Worm (Caenorhabditis elegans) whole organism, midembryonic: ENCODE measurements around the gene ZC178.2.
"Not testable (repeated sequence)": the region's sequence is repeated elsewhere in the genome, so short reads cannot be mapped to it uniquely, and the experiment has no call there.

ENCODE experiments used
- T22C8.4 ChIP-seq: fragments of 200-800 bp; sonication (Bioruptor generic); IDR thresholded peaks from 2 replicates; pipeline ENCODE4 v1.3.6; 2022; ENCODE audit warnings: missing genetic modification characterization, missing compliant biosample characterization
- cog-1 ChIP-seq: sonication (generic microtip); optimal IDR thresholded peaks from 2 replicates; lab custom pipeline; 2016; ENCODE audit warnings: missing genetic modification characterization, missing compliant biosample characterization
- flt-1 ChIP-seq: fragments of 200-800 bp; sonication (Bioruptor generic); IDR thresholded peaks from 2 replicates; pipeline ENCODE4 v1.3.6; 2022; ENCODE audit warnings: missing genetic modification characterization, missing compliant biosample characterization
- klf-2 ChIP-seq: fragments of 200-800 bp; sonication (Bioruptor generic); conservative IDR thresholded peaks from 2 replicates; pipeline ENCODE4 v1.3.6; 2022; ENCODE audit warnings: missing genetic modification reagents, missing genetic modification characterization, missing compliant biosample characterization
- med-1 ChIP-seq: sonication (generic microtip); optimal IDR thresholded peaks from 2 replicates; lab custom pipeline; 2017; ENCODE audit warnings: missing genetic modification characterization, mild to moderate bottlenecking, missing compliant biosample characterization, antibody characterized with exemption, missing genetic modification reagents; ENCODE audit not compliant: insufficient read depth
- ref-1 ChIP-seq: fragments of 200-800 bp; sonication (Bioruptor generic); conservative IDR thresholded peaks from 2 replicates; pipeline ENCODE4 v1.3.6; 2022; ENCODE audit warnings: missing genetic modification reagents, missing genetic modification characterization, missing compliant biosample characterization
- tab-1 ChIP-seq: fragments of 200-800 bp; sonication (Bioruptor generic); IDR thresholded peaks from 2 replicates; pipeline ENCODE4 v1.3.6; 2022; ENCODE audit warnings: missing genetic modification characterization, missing compliant biosample characterization
- ztf-23 ChIP-seq: fragments of 200-800 bp; sonication (Bioruptor generic); IDR thresholded peaks from 2 replicates; pipeline ENCODE4 v1.3.6; 2022; ENCODE audit warnings: missing genetic modification reagents, missing genetic modification characterization, missing compliant biosample characterization
- ztf-29 ChIP-seq: fragments of 200-800 bp; sonication (Bioruptor generic); IDR thresholded peaks from 2 replicates; pipeline ENCODE4 v1.3.6; 2022; ENCODE audit warnings: missing genetic modification reagents, missing genetic modification characterization, missing compliant biosample characterization

The ZC178.2 gene

ce11 chrV:8730991-8731390 is 19.2 kb upstream of the ZC178.2 start:
- TF ChIP-seq ztf-29 (no peak), ref-1 (GFP tag; lab: Robert Waterston, UW) (no peak), T22C8.4 (GFP tag; lab: Robert Waterston, UW) (no peak), klf-2 (GFP tag; lab: Robert Waterston, UW) (no peak), med-1 (no peak), tab-1 (GFP tag; lab: Robert Waterston, UW) (no peak), flt-1 (GFP tag; lab: Robert Waterston, UW) (no peak), ztf-23 (GFP tag; lab: Robert Waterston, UW) (no peak)

DNA sequence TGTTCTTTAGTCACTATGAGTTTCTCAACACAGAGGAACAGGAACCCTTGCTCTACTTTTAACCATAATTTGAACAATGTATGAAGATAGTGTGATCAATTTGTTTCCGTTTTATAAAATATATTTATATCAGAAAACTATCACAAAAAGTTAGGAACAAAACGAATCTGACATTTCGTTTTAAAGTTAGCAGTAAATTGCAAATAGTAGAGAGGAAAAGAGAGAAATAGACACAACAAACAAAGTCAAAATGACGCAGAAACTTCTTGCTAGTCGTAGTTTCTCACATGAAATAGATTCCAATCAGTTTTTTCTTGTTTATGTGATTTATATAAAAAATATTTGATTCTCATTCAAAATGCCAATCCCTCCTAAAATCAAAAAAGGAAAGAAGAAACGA is 17.3 kb upstream of the ZC178.2 start, which contains the start of gene ZC196.5:
Gene ZC196.5, plus strand, starts transcription at position 301 of the 400 bp plus-strand sequence.
- TF ChIP-seq T22C8.4 (GFP tag; lab: Robert Waterston, UW) = no peak
- no peak for TF ChIP-seq ztf-29
- TF ChIP-seq med-1 = no peak

DNA sequence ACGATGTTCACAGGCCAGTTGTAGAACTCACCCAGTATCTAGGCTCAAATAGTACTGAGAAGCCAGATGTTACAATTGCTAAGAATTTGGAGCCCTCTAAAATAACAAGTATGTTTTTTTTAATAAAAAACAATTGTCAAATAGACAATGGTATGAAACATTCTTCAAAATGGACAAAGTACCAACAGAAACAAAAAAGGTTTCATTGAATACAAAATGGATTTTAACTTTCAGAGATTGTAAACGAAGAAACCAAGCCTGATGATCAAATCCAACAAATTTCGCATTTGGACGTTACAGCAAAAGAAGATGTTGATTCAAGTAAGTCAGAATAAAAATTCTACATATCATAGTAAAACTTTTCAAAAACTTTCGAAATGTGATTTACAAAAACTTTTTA is 15.3 kb upstream of the ZC178.2 start, which contains the start of gene ZC196.9:
Gene ZC196.9, minus strand, starts transcription at position 101 of the 400 bp plus-strand sequence.
- TF ChIP-seq flt-1 (GFP tag; lab: Robert Waterston, UW) (no peak), klf-2 (GFP tag; lab: Robert Waterston, UW) (no peak), ref-1 (GFP tag; lab: Robert Waterston, UW) (no peak), ztf-29 (no peak), T22C8.4 (GFP tag; lab: Robert Waterston, UW) (no peak)

ce11 chrV:8726228-8726627 is 14.4 kb upstream of the ZC178.2 start, which contains the start of gene droe-8:
TSS of gene droe-8 (plus strand) at chrV:8726528.
- TF ChIP-seq med-1; ref-1 (GFP tag; lab: Robert Waterston, UW); cog-1: not testable (repeated sequence)

DNA sequence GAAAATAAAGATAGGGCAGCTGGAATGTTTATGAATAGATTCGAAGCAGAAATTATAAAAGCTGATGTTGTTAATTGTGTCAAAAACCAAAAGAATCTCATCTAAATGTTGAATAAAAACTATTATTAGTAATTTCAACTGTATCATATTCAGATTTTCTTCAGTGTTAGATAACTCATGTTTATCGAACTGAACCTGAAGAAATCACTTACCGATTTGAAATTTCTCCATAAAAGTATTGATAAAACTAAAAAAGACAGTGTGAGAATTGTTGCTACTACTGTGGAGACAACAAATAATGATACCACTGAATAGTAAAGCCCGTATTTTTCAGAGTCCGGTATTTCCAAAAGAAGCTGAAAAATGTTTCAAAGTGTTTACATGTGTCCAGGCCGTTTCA is 10.3 kb upstream of the ZC178.2 start, which contains the start of gene ZC196.8:
Gene ZC196.8, minus strand, starts transcription at position 101 of the 400 bp plus-strand sequence.
- TF ChIP-seq flt-1, klf-2, ref-1 (GFP tag; lab: Robert Waterston, UW): not testable (repeated sequence)

- TF ChIP-seq T22C8.4 (GFP tag; lab: Robert Waterston, UW) = no peak
- TF ChIP-seq cog-1 = no peak
- TF ChIP-seq ztf-23 (GFP tag; lab: Robert Waterston, UW) = no peak
- TF ChIP-seq med-1 = no peak
- TF ChIP-seq tab-1 (GFP tag; lab: Robert Waterston, UW) = no peak
- no peak for TF ChIP-seq klf-2 (GFP tag; lab: Robert Waterston, UW)
- TF ChIP-seq flt-1 (GFP tag; lab: Robert Waterston, UW) = no peak
- TF ChIP-seq ref-1 (GFP tag; lab: Robert Waterston, UW) = no peak
- TF ChIP-seq ztf-29 = no peak
These were observed 6.6 kb upstream of the ZC178.2 start for ce11 chrV:8718399-8718798.

ce11 chrV:8716175-8716574 is 4.4 kb upstream of the ZC178.2 start, which contains the start of gene glr-5:
TSS of gene glr-5 (plus strand) at chrV:8716495.
- no peak for TF ChIP-seq T22C8.4 (GFP tag; lab: Robert Waterston, UW)

DNA sequence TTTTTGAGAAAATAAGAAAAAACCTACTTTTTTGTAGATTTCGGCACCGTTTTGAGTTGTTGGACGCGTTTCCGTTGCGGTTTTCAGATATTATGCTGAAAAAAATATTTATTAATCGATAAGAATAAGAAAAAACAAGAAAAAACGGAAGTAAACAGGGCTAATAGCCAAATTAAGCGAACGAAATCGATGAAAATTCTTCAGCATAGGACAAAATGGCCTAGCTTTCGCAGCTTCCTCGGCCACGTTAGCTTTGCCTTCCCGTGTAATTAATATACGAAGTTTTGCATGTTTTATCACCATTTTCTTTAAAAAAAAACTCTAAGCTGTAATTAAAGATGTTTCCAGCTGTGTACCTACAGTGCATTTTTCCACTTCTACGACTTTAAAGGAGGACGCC is 15.6 kb downstream of the ZC178.2 start, which contains the start of gene ZC190.10:
Gene ZC190.10, minus strand, starts transcription at position 101 of the 400 bp plus-strand sequence.
- not testable (repeated sequence) for TF ChIP-seq ref-1 (GFP tag; lab: Robert Waterston, UW); ztf-29; T22C8.4 (GFP tag; lab: Robert Waterston, UW)

DNA sequence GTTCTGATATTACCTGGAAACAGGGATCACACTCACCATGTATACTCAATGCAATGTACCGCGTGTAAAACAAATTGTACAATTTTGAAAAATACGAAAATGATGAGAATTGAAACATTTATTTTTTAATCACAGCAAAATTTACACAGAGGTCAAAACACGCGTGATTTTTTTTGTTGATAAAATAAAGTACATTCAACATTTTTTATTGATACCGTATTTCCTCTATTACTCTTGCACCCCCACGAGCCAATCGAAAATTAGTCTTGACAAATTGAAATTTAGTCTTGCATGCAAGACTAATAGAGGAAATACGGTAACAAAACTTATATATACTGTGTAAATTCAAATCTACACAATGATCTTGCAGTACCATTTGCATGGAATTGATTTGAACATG is 24.1 kb downstream of the ZC178.2 start, which contains the start of gene ZC190.8:
Gene ZC190.8, minus strand, starts transcription at position 101 of the 400 bp plus-strand sequence.
- TF ChIP-seq ztf-29 = no peak
- no peak for TF ChIP-seq klf-2 (GFP tag; lab: Robert Waterston, UW)
- no peak for TF ChIP-seq ztf-23 (GFP tag; lab: Robert Waterston, UW)
- no peak for TF ChIP-seq med-1

DNA sequence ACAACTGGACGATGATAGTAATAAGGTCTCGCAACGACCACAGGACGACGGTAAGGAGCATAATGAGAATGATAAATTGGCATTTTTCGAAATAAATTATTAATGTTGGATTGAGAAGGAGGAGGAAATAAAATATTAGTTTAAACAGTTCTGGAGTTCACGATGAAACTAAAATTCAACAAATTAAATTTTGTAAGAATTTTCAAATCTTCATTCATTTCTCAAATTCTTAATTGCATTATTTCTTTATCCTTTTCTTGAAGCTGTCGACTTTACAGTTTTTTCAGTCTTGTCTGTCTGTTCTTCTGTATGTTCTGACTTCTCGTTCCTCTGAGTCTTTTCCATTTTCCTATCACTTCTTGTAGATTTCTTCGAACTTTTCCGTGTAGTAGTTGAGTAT is 25.0 kb downstream of the ZC178.2 start, which contains the start of gene ZC190.7:
Gene ZC190.7, minus strand, starts transcription at position 101 of the 400 bp plus-strand sequence.
- TF ChIP-seq T22C8.4 (GFP tag; lab: Robert Waterston, UW) (no peak), cog-1 (no peak), klf-2 (GFP tag; lab: Robert Waterston, UW) (no peak), tab-1 (GFP tag; lab: Robert Waterston, UW) (no peak), flt-1 (GFP tag; lab: Robert Waterston, UW) (no peak)

DNA sequence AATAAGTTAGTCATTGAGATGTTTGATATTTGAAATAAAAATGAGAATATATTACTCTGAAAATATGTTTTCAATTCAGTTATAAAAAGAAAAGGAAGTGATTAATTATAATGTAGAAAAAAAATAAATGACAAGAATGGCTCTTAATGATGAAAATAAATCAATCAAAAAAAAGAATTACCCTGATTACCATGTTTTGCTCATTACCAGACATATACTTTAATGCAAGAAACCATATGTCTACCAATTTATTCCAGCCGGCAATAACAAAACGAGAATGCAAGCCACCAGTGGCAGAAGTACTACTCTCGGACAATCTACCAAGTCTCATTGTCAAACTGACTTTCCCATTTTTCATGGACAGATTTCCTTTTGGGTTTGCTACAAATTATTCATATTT is 28.0 kb downstream of the ZC178.2 start:
- TF ChIP-seq klf-2 (GFP tag; lab: Robert Waterston, UW) = no peak
- TF ChIP-seq med-1 = no peak
- TF ChIP-seq flt-1 (GFP tag; lab: Robert Waterston, UW) = no peak
- no peak for TF ChIP-seq T22C8.4 (GFP tag; lab: Robert Waterston, UW)
- no peak for TF ChIP-seq tab-1 (GFP tag; lab: Robert Waterston, UW)
- TF ChIP-seq ztf-23 (GFP tag; lab: Robert Waterston, UW) = no peak
- TF ChIP-seq ztf-29 = no peak
- no peak for TF ChIP-seq cog-1
- no peak for TF ChIP-seq ref-1 (GFP tag; lab: Robert Waterston, UW)
